Fruit fly (Drosophila melanogaster) whole organism, embryonic: ENCODE data around the gene CG42402.

Experiments
- CG1024 ChIP-seq: fragments of 200-800 bp; sonication (Bioruptor generic); IDR thresholded peaks from 2 replicates; pipeline ENCODE4 v1.3.6; 2022; ENCODE audit warnings: missing biosample characterization, missing genetic modification characterization
- CG11695 ChIP-seq: fragments of 200-800 bp; sonication (Bioruptor generic); IDR thresholded peaks from 3 replicates; pipeline ENCODE4 v1.3.6; 2022; ENCODE audit warnings: missing biosample characterization, missing genetic modification characterization
- CG12769 ChIP-seq: fragments of 200-800 bp; sonication (Bioruptor generic); optimal IDR thresholded peaks from 2 replicates; lab custom pipeline; 2019; ENCODE audit warnings: missing biosample characterization, mild to moderate bottlenecking, missing genetic modification characterization, moderate library complexity
- CG13424 ChIP-seq: fragments of 200-800 bp; sonication (Bioruptor generic); optimal IDR thresholded peaks from 2 replicates; lab custom pipeline; 2019; ENCODE audit warnings: missing biosample characterization, mild to moderate bottlenecking, missing genetic modification characterization, moderate library complexity
- CG14050 ChIP-seq: fragments of 200-800 bp; sonication (Bioruptor generic); IDR thresholded peaks from 3 replicates; pipeline ENCODE4 v1.3.6; 2022; ENCODE audit warnings: missing biosample characterization, missing genetic modification characterization
- CG16813 ChIP-seq: fragments of 200-800 bp; sonication (Bioruptor generic); IDR thresholded peaks from 3 replicates; pipeline ENCODE4 v1.3.6; 2022; ENCODE audit warnings: missing biosample characterization, missing genetic modification characterization; ENCODE audit not compliant: partially characterized antibody
- CG17361 ChIP-seq: fragments of 200-800 bp; sonication (Bioruptor generic); IDR thresholded peaks from 3 replicates; pipeline ENCODE4 v1.3.6; 2022; ENCODE audit warnings: missing biosample characterization, missing genetic modification characterization
- CG17568 ChIP-seq: fragments of 200-800 bp; sonication (Bioruptor generic); optimal IDR thresholded peaks from 2 replicates; lab custom pipeline; 2018; ENCODE audit warnings: missing biosample characterization, mild to moderate bottlenecking, missing genetic modification characterization, moderate library complexity
- CG17912 ChIP-seq: fragments of 200-800 bp; sonication (Bioruptor generic); optimal IDR thresholded peaks from 2 replicates; lab custom pipeline; 2018; ENCODE audit warnings: missing biosample characterization, mild to moderate bottlenecking, missing genetic modification characterization
- CG1792 ChIP-seq: fragments of 200-800 bp; sonication (Bioruptor generic); optimal IDR thresholded peaks from 2 replicates; lab custom pipeline; 2016; ENCODE audit warnings: missing biosample characterization, missing genetic modification characterization
- CG31365 ChIP-seq: fragments of 200-800 bp; sonication (Bioruptor generic); optimal IDR thresholded peaks from 2 replicates; lab custom pipeline; 2018; ENCODE audit warnings: missing biosample characterization, mild to moderate bottlenecking, missing genetic modification characterization
- CG31441 ChIP-seq: fragments of 200-800 bp; sonication (Bioruptor generic); IDR thresholded peaks from 2 replicates; pipeline ENCODE4 v1.3.6; 2022; ENCODE audit warnings: missing biosample characterization, missing genetic modification characterization
- CG3281 ChIP-seq: fragments of 200-800 bp; sonication (Bioruptor generic); optimal IDR thresholded peaks from 3 replicates; lab custom pipeline; 2017; ENCODE audit warnings: missing biosample characterization, mild to moderate bottlenecking, missing genetic modification characterization
- CG33213 ChIP-seq: fragments of 200-800 bp; sonication (Bioruptor generic); optimal IDR thresholded peaks from 3 replicates; lab custom pipeline; 2016; ENCODE audit warnings: missing biosample characterization, missing genetic modification characterization
- CG4617 ChIP-seq: fragments of 200-800 bp; sonication (Bioruptor generic); optimal IDR thresholded peaks from 3 replicates; lab custom pipeline; 2016; ENCODE audit warnings: missing biosample characterization, missing genetic modification characterization, borderline replicate concordance
- CG6654 ChIP-seq: fragments of 200-800 bp; sonication (Bioruptor generic); optimal IDR thresholded peaks from 2 replicates; lab custom pipeline; 2017; ENCODE audit warnings: missing biosample characterization, mild to moderate bottlenecking, missing genetic modification characterization
- CG6791 ChIP-seq: fragments of 200-800 bp; sonication (Bioruptor generic); IDR thresholded peaks from 3 replicates; pipeline ENCODE4 v1.3.6; 2022; ENCODE audit warnings: missing biosample characterization, missing genetic modification characterization; ENCODE audit not compliant: partially characterized antibody
- CG7786 ChIP-seq: fragments of 200-800 bp; sonication (Bioruptor generic); optimal IDR thresholded peaks from 2 replicates; lab custom pipeline; 2016; ENCODE audit warnings: missing biosample characterization, missing genetic modification characterization
- CG7963 ChIP-seq: fragments of 200-800 bp; sonication (Bioruptor generic); IDR thresholded peaks from 3 replicates; pipeline ENCODE4 v1.3.6; 2022; ENCODE audit warnings: missing biosample characterization, missing genetic modification characterization; ENCODE audit not compliant: partially characterized antibody
- CG8089 ChIP-seq: fragments of 200-800 bp; sonication (Bioruptor generic); optimal IDR thresholded peaks from 3 replicates; lab custom pipeline; 2016; ENCODE audit warnings: missing biosample characterization, missing genetic modification characterization
- CG8290 ChIP-seq, 3 experiments: fragments of 200-800 bp; sonication (Bioruptor generic); optimal IDR thresholded peaks; 2 replicates each; lab custom pipeline; 2016 to 2019; ENCODE audit warnings: missing biosample characterization in 3 of 3, missing genetic modification characterization in 3 of 3, mild to moderate bottlenecking in 2 of 3, moderate library complexity in 1 of 3
- CG9876 ChIP-seq: fragments of 200-800 bp; sonication (Bioruptor generic); optimal IDR thresholded peaks from 2 replicates; lab custom pipeline; 2016; ENCODE audit warnings: missing biosample characterization, missing genetic modification characterization
- D19A ChIP-seq: fragments of 200-800 bp; optimal IDR thresholded peaks from 3 replicates; lab custom pipeline; 2019; ENCODE audit warnings: missing biosample characterization, mild to moderate bottlenecking, missing genetic modification characterization, moderate library complexity
- Dp ChIP-seq: fragments of 200-800 bp; sonication (Bioruptor generic); optimal IDR thresholded peaks from 2 replicates; lab custom pipeline; 2018; ENCODE audit warnings: missing biosample characterization, mild to moderate bottlenecking, missing genetic modification characterization, moderate library complexity
- Hand ChIP-seq: fragments of 200-800 bp; sonication (Bioruptor generic); optimal IDR thresholded peaks from 2 replicates; lab custom pipeline; 2017; ENCODE audit warnings: mild to moderate bottlenecking, missing biosample characterization, missing genetic modification reagents, missing genetic modification characterization
- Hsf ChIP-seq: fragments of 200-800 bp; sonication (Bioruptor generic); optimal IDR thresholded peaks from 3 replicates; lab custom pipeline; 2016; ENCODE audit warnings: missing biosample characterization, missing genetic modification characterization
- Jarid2 ChIP-seq: fragments of 200-800 bp; sonication (Bioruptor generic); optimal IDR thresholded peaks from 3 replicates; lab custom pipeline; 2017; ENCODE audit warnings: mild to moderate bottlenecking, missing biosample characterization, missing genetic modification reagents, missing genetic modification characterization
- Kr ChIP-seq: fragments of 200-800 bp; sonication (Bioruptor generic); optimal IDR thresholded peaks from 2 replicates; lab custom pipeline; 2017; ENCODE audit warnings: missing biosample characterization, mild to moderate bottlenecking, missing genetic modification characterization
- Oaz ChIP-seq: fragments of 200-800 bp; sonication (Bioruptor generic); IDR thresholded peaks from 2 replicates; pipeline ENCODE4 v1.3.6; 2022; ENCODE audit warnings: missing biosample characterization, missing genetic modification characterization
- Pdp1 ChIP-seq, 2 experiments: fragments of 200-800 bp; sonication (Bioruptor generic); optimal IDR thresholded peaks; 3 replicates each; lab custom pipeline; 2016; ENCODE audit warnings: missing biosample characterization in 2 of 2, missing genetic modification characterization in 2 of 2, mild to moderate bottlenecking in 1 of 2, moderate library complexity in 1 of 2
- Ptx1 ChIP-seq: fragments of 200-800 bp; sonication (Bioruptor generic); IDR thresholded peaks from 2 replicates; pipeline ENCODE4 v1.3.6; 2022; ENCODE audit warnings: missing biosample characterization, missing genetic modification characterization
- Rx ChIP-seq: fragments of 200-800 bp; sonication (Bioruptor generic); IDR thresholded peaks from 2 replicates; pipeline ENCODE4 v1.3.6; 2022; ENCODE audit warnings: missing biosample characterization, missing genetic modification characterization
- Six4 ChIP-seq: fragments of 200-800 bp; sonication (Bioruptor generic); optimal IDR thresholded peaks from 2 replicates; lab custom pipeline; 2016; ENCODE audit warnings: missing biosample characterization, missing genetic modification characterization
- Sox100B ChIP-seq: fragments of 200-800 bp; sonication (Bioruptor generic); optimal IDR thresholded peaks from 3 replicates; lab custom pipeline; 2018; ENCODE audit warnings: missing biosample characterization, mild to moderate bottlenecking, missing genetic modification characterization
- Tbp ChIP-seq: fragments of >200 bp; optimal IDR thresholded peaks from 2 replicates; lab custom pipeline; 2018; ENCODE audit warnings: missing biosample characterization, missing genetic modification characterization
- al ChIP-seq: fragments of 200-800 bp; sonication (Bioruptor generic); IDR thresholded peaks from 2 replicates; pipeline ENCODE4 v1.3.6; 2022; ENCODE audit warnings: missing biosample characterization, missing genetic modification characterization
- ap ChIP-seq: fragments of 200-800 bp; sonication (Bioruptor generic); IDR thresholded peaks from 2 replicates; pipeline ENCODE4 v1.3.6; 2022; ENCODE audit warnings: missing biosample characterization, missing genetic modification characterization
- ash1 ChIP-seq: fragments of 200-800 bp; sonication (Bioruptor generic); optimal IDR thresholded peaks from 2 replicates; lab custom pipeline; 2018; ENCODE audit warnings: missing biosample characterization, mild to moderate bottlenecking, missing genetic modification characterization
- dysf ChIP-seq: fragments of 200-800 bp; sonication (Bioruptor generic); IDR thresholded peaks from 3 replicates; pipeline ENCODE4 v1.3.6; 2022; ENCODE audit warnings: missing biosample characterization, missing genetic modification characterization
- gce ChIP-seq: fragments of 200-800 bp; sonication (Bioruptor generic); IDR thresholded peaks from 3 replicates; pipeline ENCODE4 v1.3.6; 2022; ENCODE audit warnings: missing biosample characterization, missing genetic modification characterization
- gcm ChIP-seq: fragments of 200-800 bp; sonication (Bioruptor generic); optimal IDR thresholded peaks from 2 replicates; lab custom pipeline; 2019; ENCODE audit warnings: missing biosample characterization, mild to moderate bottlenecking, missing genetic modification characterization, moderate library complexity
- gsb ChIP-seq: fragments of 200-800 bp; sonication (Bioruptor generic); IDR thresholded peaks from 2 replicates; pipeline ENCODE4 v1.3.6; 2022; ENCODE audit warnings: missing biosample characterization, missing genetic modification characterization
- hbn ChIP-seq: fragments of 200-800 bp; sonication (Bioruptor generic); IDR thresholded peaks from 2 replicates; pipeline ENCODE4 v1.3.6; 2022; ENCODE audit warnings: missing biosample characterization, missing genetic modification characterization; ENCODE audit not compliant: partially characterized antibody
- maf-S ChIP-seq: fragments of 200-800 bp; sonication (Bioruptor generic); optimal IDR thresholded peaks from 2 replicates; lab custom pipeline; 2016; ENCODE audit warnings: missing biosample characterization, missing genetic modification characterization
- onecut ChIP-seq: fragments of 200-800 bp; sonication (Bioruptor generic); IDR thresholded peaks from 2 replicates; pipeline ENCODE4 v1.3.6; 2022; ENCODE audit warnings: missing biosample characterization, missing genetic modification characterization
- salm ChIP-seq: fragments of 200-800 bp; sonication (Bioruptor generic); optimal IDR thresholded peaks from 2 replicates; lab custom pipeline; 2018; ENCODE audit warnings: missing biosample characterization, mild to moderate bottlenecking, missing genetic modification characterization
- slou ChIP-seq: fragments of 200-800 bp; sonication (Bioruptor generic); optimal IDR thresholded peaks from 3 replicates; lab custom pipeline; 2016; ENCODE audit warnings: missing biosample characterization, missing genetic modification characterization
- usp ChIP-seq: fragments of >200 bp; optimal IDR thresholded peaks from 2 replicates; lab custom pipeline; 2017; ENCODE audit warnings: missing biosample characterization, missing genetic modification characterization
- vnd ChIP-seq: fragments of 200-800 bp; sonication (Bioruptor generic); IDR thresholded peaks from 3 replicates; pipeline ENCODE4 v1.3.6; 2022; ENCODE audit warnings: missing biosample characterization, missing genetic modification characterization; ENCODE audit not compliant: partially characterized antibody
- z ChIP-seq: fragments of 200-800 bp; sonication (Bioruptor generic); IDR thresholded peaks from 3 replicates; pipeline ENCODE4 v1.3.6; 2022; ENCODE audit warnings: missing biosample characterization, missing genetic modification characterization

Gene CG42402

DNA sequence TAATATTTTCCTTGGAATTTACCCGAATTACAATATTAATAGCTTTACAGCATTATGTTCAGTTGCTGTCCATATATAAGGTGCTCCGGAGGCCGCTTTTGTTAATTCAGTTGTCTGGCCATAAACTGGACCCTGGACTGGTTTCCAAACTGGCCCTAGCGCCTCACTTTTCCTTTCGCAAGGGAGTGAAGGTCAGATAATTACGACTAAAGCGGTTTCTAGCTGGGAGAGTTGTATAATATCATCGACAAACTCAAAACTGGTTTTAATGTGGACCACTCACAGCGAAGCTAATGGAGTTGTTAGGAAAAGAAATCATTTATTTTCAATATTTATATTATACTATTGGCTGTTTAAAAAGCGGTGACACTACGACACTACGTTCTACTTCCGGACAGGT lies 49.8 kb downstream of the CG42402 start (continued):
- TF ChIP-seq Pdp1 (GFP tag; optimal IDR thresholded peaks at IDR 0.05; lab: Kevin White, UChicago), result peak in 1 of 2 experiments; percentile 77
- TF ChIP-seq usp (GFP tag; lab: Kevin White, UChicago), result no peak
- no peak for TF ChIP-seq dysf (GFP tag; lab: Robert Waterston, UW)
- TF ChIP-seq Rx (GFP tag; lab: Robert Waterston, UW), result no peak
- TF ChIP-seq Hsf (GFP tag; lab: Kevin White, UChicago), result no peak
- no peak for TF ChIP-seq CG11695 (GFP tag; lab: Robert Waterston, UW)
- TF ChIP-seq gce, result no peak
- TF ChIP-seq ap (GFP tag; lab: Robert Waterston, UW), result no peak
- no peak for TF ChIP-seq Six4
- TF ChIP-seq hbn (GFP tag; lab: Robert Waterston, UW), result no peak
- no peak for TF ChIP-seq Hand
- no peak for TF ChIP-seq CG31441 (GFP tag; lab: Robert Waterston, UW)
- TF ChIP-seq Ptx1 (GFP tag; lab: Robert Waterston, UW), result no peak
- TF ChIP-seq salm (tag; lab: Kevin White, UChicago), result no peak
- TF ChIP-seq Jarid2 (GFP tag; lab: Kevin White, UChicago), result no peak
- no peak for TF ChIP-seq CG8089
- peak; percentile 72 for TF ChIP-seq CG12769 (tag; lab: Kevin White, UChicago)
- TF ChIP-seq CG17912 (GFP tag; lab: Kevin White, UChicago), result no peak

DNA sequence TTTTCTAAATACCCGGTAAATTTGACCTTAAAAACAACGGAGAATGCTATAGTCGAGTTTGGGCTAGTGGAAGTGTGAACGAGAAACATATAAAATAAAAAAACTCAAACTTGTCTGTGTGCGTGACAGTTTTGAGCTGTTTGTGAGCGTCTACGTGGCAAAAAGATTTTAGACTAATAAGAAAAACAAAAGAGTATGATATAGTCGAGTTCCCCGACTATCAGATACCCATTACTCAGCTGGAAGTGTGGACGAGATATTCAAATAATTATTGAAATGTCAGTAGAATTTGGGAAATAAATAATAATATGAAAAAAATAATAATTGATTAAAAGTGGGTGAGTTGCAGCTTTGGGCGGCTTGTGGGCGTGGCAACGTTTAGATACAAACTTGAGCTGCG lies 50.6 kb downstream of the CG42402 start:
- TF ChIP-seq al (GFP tag; lab: Robert Waterston, UW) (no peak), Tbp (GFP tag; lab: Kevin White, UChicago) (no peak), z (GFP tag; lab: Robert Waterston, UW) (no peak), Dp (GFP tag; lab: Kevin White, UChicago) (no peak), Kr (no peak), Ptx1 (GFP tag; lab: Robert Waterston, UW) (no peak), CG17361 (GFP tag; lab: Robert Waterston, UW) (0 out of 3 replicates have a peak, but pooled peaks have one; percentile 9), ap (GFP tag; lab: Robert Waterston, UW) (no peak), ash1 (no peak), CG17568 (no peak), vnd (GFP tag; lab: Robert Waterston, UW) (peak; percentile 65; the same call in 2 of the 3 replicates), dysf (GFP tag; lab: Robert Waterston, UW) (no peak), CG33213 (GFP tag; lab: Kevin White, UChicago) (no peak), slou (GFP tag; lab: Kevin White, UChicago) (no peak), CG6791 (GFP tag; lab: Robert Waterston, UW) (peak; percentile 56; the same call in 2 of the 3 replicates), CG1024 (no peak), gsb (no peak), Oaz (no peak), CG4617 (GFP tag; lab: Kevin White, UChicago) (no peak), CG7786 (GFP tag; lab: Kevin White, UChicago) (no peak), onecut (GFP tag; lab: Robert Waterston, UW) (no peak), CG14050 (GFP tag; lab: Robert Waterston, UW) (no peak), CG13424 (tag; lab: Kevin White, UChicago) (no peak), D19A (no peak), gcm (GFP tag; lab: Kevin White, UChicago) (no peak), CG1792 (no peak), CG9876 (no peak), CG8290 (GFP tag; optimal IDR thresholded peaks at IDR 0.05; lab: Kevin White, UChicago) (no peak), CG8290 (tag; optimal IDR thresholded peaks at IDR 0.05; lab: Kevin White, UChicago) (no peak), CG6654 (GFP tag; lab: Kevin White, UChicago) (no peak), Sox100B (GFP tag; lab: Kevin White, UChicago) (no peak), CG7963 (GFP tag; lab: Robert Waterston, UW) (0 out of 3 replicates have a peak, but pooled peaks have one; percentile 29), maf-S (GFP tag; lab: Kevin White, UChicago) (no peak), CG31365 (no peak), CG3281 (GFP tag; lab: Kevin White, UChicago) (no peak), CG16813 (GFP tag; lab: Robert Waterston, UW) (peak; percentile 68; the same call in 2 of the 3 replicates)
